Worm (Caenorhabditis elegans): Measurements from ENCODE around the gene mbr-1.
A peak's percentile ranks its signal among the peaks of the same experiment; 100 is the strongest.

mbr-1 gene

DNA sequence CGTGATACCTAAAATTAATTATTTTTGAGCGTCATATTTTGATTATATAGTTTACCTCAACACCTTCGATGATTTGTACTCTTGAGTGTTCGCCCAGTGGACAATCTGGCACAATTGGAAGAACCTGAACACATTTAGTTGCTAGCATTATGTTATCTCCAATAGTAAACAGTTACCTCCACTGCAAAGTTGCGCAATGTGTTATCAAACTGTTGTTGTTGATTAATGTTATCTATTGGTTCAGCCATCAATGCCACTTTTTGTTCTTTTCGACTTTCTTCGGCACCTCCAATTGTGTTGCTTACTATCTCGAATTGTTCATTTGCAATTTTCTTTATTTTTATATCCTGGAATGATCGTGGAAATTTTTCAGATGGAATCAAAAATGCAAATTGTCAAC is 32.7 kb upstream of the mbr-1 start:
- no peak for TF ChIP-seq rcor-1 (GFP tag; IDR thresholded peaks at IDR 0.05)
- TF ChIP-seq mes-4 (tag; optimal IDR thresholded peaks at IDR 0.05), result no peak
- no peak for TF ChIP-seq tbp1 (GFP tag; optimal IDR thresholded peaks at IDR 0.05)
- TF ChIP-seq ceh-58 (GFP tag; IDR thresholded peaks at IDR 0.05), result no peak
- no peak for TF ChIP-seq snpc-4 (GFP tag; optimal IDR thresholded peaks at IDR 0.05)
- TF ChIP-seq snpc-4 (tag; optimal IDR thresholded peaks at IDR 0.05), result no peak
- no peak for TF ChIP-seq cebp-1 (GFP tag; IDR thresholded peaks at IDR 0.05)
- TF ChIP-seq cebp-1 (tag; optimal IDR thresholded peaks at IDR 0.05), result no peak
- no peak for TF ChIP-seq lin-35 (GFP tag; optimal IDR thresholded peaks at IDR 0.05)
- TF ChIP-seq ZK185.1 (tag; optimal IDR thresholded peaks at IDR 0.05; ENCODE audit: poor library complexity, severe bottlenecking), result no peak
- no peak for TF ChIP-seq madf-6 (GFP tag; IDR thresholded peaks at IDR 0.05)

DNA sequence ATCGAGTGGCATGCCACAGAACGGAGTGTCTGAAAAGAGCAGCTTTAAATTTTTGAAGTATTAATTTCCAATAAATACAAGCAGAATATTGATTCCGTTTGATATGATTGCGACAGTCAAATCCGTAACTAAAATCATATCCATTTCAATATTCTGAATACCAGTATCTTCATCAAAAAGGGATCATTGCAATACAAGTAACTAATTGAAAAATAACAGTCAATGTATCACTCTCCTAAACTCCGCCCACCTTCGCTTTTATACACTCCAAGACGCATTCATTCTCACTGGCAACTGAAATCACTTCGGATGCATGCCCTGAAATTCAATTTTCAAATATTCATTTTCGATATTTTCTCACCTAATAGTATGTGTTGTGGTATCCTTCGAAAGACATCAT is 31.5 kb upstream of the mbr-1 start, which contains the start of gene R07A4.3:
Gene R07A4.3 (plus strand): TSS at position 301 of the 400 bp plus-strand sequence.
- no peak for TF ChIP-seq mel-28 (tag; optimal IDR thresholded peaks at IDR 0.05; ENCODE audit: borderline replicate concordance)
- TF ChIP-seq F57A8.1 (GFP tag; optimal IDR thresholded peaks at IDR 0.05), result no peak
- no peak for TF ChIP-seq B0035.1 (tag; optimal IDR thresholded peaks at IDR 0.05)
- TF ChIP-seq ceh-100 (GFP tag; IDR thresholded peaks at IDR 0.05), result no peak
- no peak for TF ChIP-seq F10E7.11 (tag; optimal IDR thresholded peaks at IDR 0.05)
- no peak for TF ChIP-seq him-1 (tag; optimal IDR thresholded peaks at IDR 0.05)
- TF ChIP-seq K12H6.12 (tag; optimal IDR thresholded peaks at IDR 0.05), result no peak

ce11 chrX:10748145-10748544 is 26.3 kb upstream of the mbr-1 start:
- TF ChIP-seq nhr-80 (tag; optimal IDR thresholded peaks at IDR 0.05) (peak; percentile 80), Y67H2A.10 (GFP tag; conservative IDR thresholded peaks at IDR 0.05) (no peak), F22D6.2 (tag; optimal IDR thresholded peaks at IDR 0.05) (no peak)

DNA sequence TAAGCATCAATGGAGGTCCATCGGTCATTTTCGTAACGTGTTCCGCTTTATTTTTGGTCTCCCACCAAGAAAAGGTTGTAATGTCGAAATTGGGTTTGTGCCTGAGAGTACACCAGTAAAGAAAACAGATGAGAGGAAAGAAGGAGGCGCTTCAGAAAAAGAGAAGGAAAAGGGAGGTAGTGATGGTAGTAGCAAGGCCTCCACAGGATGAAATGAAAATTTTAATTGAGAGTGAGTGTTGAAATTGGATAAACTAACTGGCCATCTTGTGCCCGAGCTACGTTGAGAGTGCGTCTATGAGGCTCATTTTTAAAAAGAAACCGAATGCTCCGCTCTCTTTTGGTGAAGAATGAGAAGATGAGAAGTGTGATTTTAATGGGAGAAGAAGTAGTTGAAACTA is 24.5 kb upstream of the mbr-1 start, which contains the start of gene R07A4.2:
Gene R07A4.2 (minus strand): TSS at position 101 of the 400 bp plus-strand sequence.
- TF ChIP-seq T26A5.8 (tag; optimal IDR thresholded peaks at IDR 0.05) (no peak), ztf-3 (GFP tag; optimal IDR thresholded peaks at IDR 0.05) (no peak), B0019.2 (GFP tag; conservative IDR thresholded peaks at IDR 0.05) (no peak), K12H6.12 (tag; optimal IDR thresholded peaks at IDR 0.05) (no peak), hmg-20 (GFP tag; IDR thresholded peaks at IDR 0.05) (no peak), atf-7 (tag; optimal IDR thresholded peaks at IDR 0.05) (no peak), F55B11.4 (tag; optimal IDR thresholded peaks at IDR 0.05; ENCODE audit: borderline replicate concordance, insufficient read depth) (no peak), ztf-25 (GFP tag; IDR thresholded peaks at IDR 0.05) (no peak), Y56A3A.18 (GFP tag; IDR thresholded peaks at IDR 0.05) (no peak), F49E8.2 (tag; optimal IDR thresholded peaks at IDR 0.05; ENCODE audit: insufficient read depth) (no peak), attf-5 (GFP tag; optimal IDR thresholded peaks at IDR 0.05) (no peak), madf-6 (GFP tag; IDR thresholded peaks at IDR 0.05) (no peak)

ce11 chrX:10734026-10734425 is 12.2 kb upstream of the mbr-1 start, which contains the start of gene egl-36:
egl-36 (plus strand) TSS chrX:10734326.
- TF ChIP-seq attf-5 (GFP tag; optimal IDR thresholded peaks at IDR 0.05) (no peak), attf-3 (GFP tag; conservative IDR thresholded peaks at IDR 0.05) (no peak), ekl-4 (GFP tag; IDR thresholded peaks at IDR 0.05) (no peak), ets-4 (GFP tag; optimal IDR thresholded peaks at IDR 0.05) (no peak), nfyb-1 (GFP tag; IDR thresholded peaks at IDR 0.05) (no peak), cebp-1 (GFP tag; IDR thresholded peaks at IDR 0.05) (no peak), cebp-1 (tag; optimal IDR thresholded peaks at IDR 0.05) (no peak), snpc-4 (GFP tag; optimal IDR thresholded peaks at IDR 0.05) (no peak), snpc-4 (tag; optimal IDR thresholded peaks at IDR 0.05) (no peak), nfya-1 (tag; optimal IDR thresholded peaks at IDR 0.05; ENCODE audit: borderline replicate concordance, insufficient read depth) (no peak), nhr-90 (tag; optimal IDR thresholded peaks at IDR 0.05) (no peak)
